Worm (Caenorhabditis elegans): ENCODE measurements around the gene col-167.

DNA sequence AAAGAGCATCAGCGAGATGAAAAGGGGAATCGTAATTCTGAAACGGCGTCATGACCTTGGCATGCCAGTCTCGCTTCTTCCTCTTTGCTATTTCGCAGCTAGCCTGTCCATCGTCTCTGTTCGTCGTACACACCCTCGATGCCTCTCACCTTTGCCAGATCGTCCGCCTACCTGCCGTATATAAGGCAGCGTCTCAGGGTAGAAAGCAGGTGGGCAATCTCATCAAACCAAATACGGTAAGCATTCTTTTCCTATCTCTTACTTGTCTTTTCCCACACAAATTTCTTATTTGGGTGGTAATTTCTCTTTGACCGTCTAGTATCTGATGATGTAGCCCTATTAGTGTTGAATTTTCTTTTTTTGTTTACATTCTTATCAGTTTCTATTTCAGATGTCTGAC is 43.7 kb upstream of the col-167 start, which contains the start of gene col-166:
- TF ChIP-seq nhr-23 (tag; optimal IDR thresholded peaks at IDR 0.05) (no peak), lsy-2 (tag; optimal IDR thresholded peaks at IDR 0.05) (no peak), ZK546.5 (tag; optimal IDR thresholded peaks at IDR 0.05) (no peak), F13H6.1 (tag; optimal IDR thresholded peaks at IDR 0.05) (no peak), ceh-16 (tag; optimal IDR thresholded peaks at IDR 0.05) (no peak), nhr-6 (tag; optimal IDR thresholded peaks at IDR 0.05) (no peak), snpc-4 (tag; optimal IDR thresholded peaks at IDR 0.05) (no peak), unc-62 (GFP tag; optimal IDR thresholded peaks at IDR 0.05) (no peak), elt-3 (tag; optimal IDR thresholded peaks at IDR 0.05) (no peak), skn-1 (tag; optimal IDR thresholded peaks at IDR 0.05) (no peak)
